Worm (Caenorhabditis elegans) whole organism, mixed stage, embryonic: ENCODE measurements around the gene rpn-6.2.
"Not testable (repeated sequence)": the region's sequence is repeated elsewhere in the genome, so short reads cannot be mapped to it uniquely, and the experiment has no call there.

Source experiments
- M03D4.4 ChIP-seq: sonication (generic microtip); optimal IDR thresholded peaks from 2 replicates; lab custom pipeline; 2017; ENCODE audit warnings: mild to moderate bottlenecking, missing genetic modification characterization, missing compliant biosample characterization
- bed-3 ChIP-seq: fragments of 200-800 bp; sonication (Bioruptor generic); optimal IDR thresholded peaks from 3 replicates; lab custom pipeline; 2018; ENCODE audit warnings: mild to moderate bottlenecking, missing genetic modification characterization, moderate library complexity, missing compliant biosample characterization
- blmp-1 ChIP-seq: fragments of 150-350 bp; optimal IDR thresholded peaks from 2 replicates; lab custom pipeline; 2014; ENCODE audit warnings: missing biosample characterization, missing genetic modification characterization
- ceh-43 ChIP-seq: fragments of 200-800 bp; sonication (Bioruptor generic); optimal IDR thresholded peaks from 2 replicates; lab custom pipeline; 2018; ENCODE audit warnings: mild to moderate bottlenecking, missing genetic modification characterization, moderate library complexity, missing compliant biosample characterization
- ceh-83 ChIP-seq: fragments of 200-800 bp; sonication (Bioruptor generic); optimal IDR thresholded peaks from 2 replicates; lab custom pipeline; 2018; ENCODE audit warnings: mild to moderate bottlenecking, missing genetic modification characterization, missing compliant biosample characterization
- ces-1 ChIP-seq: fragments of 150-350 bp; optimal IDR thresholded peaks from 2 replicates; lab custom pipeline; 2014; ENCODE audit warnings: missing biosample characterization, missing genetic modification reagents, missing genetic modification characterization
- elt-1 ChIP-seq: sonication (generic microtip); optimal IDR thresholded peaks from 2 replicates; lab custom pipeline; 2017; ENCODE audit warnings: missing genetic modification characterization, mild to moderate bottlenecking, missing compliant biosample characterization, antibody characterized with exemption, moderate library complexity, borderline replicate concordance; ENCODE audit not compliant: insufficient read depth
- elt-3 ChIP-seq: fragments of 150-350 bp; optimal IDR thresholded peaks from 2 replicates; lab custom pipeline; 2014; ENCODE audit warnings: missing biosample characterization, missing genetic modification characterization
- flh-1 ChIP-seq: fragments of 200-800 bp; sonication (Bioruptor generic); optimal IDR thresholded peaks from 2 replicates; lab custom pipeline; 2018; ENCODE audit warnings: mild to moderate bottlenecking, missing genetic modification characterization, moderate library complexity, missing compliant biosample characterization
- ham-2 ChIP-seq: fragments of 200-800 bp; sonication (Bioruptor generic); optimal IDR thresholded peaks from 2 replicates; lab custom pipeline; 2018; ENCODE audit warnings: mild to moderate bottlenecking, missing genetic modification characterization, missing compliant biosample characterization
- hlh-1 ChIP-seq: fragments of 150-350 bp; optimal IDR thresholded peaks from 2 replicates; lab custom pipeline; 2014; ENCODE audit warnings: missing biosample characterization, missing genetic modification reagents, missing genetic modification characterization
- lsy-2 ChIP-seq: fragments of 150-350 bp; optimal IDR thresholded peaks from 2 replicates; lab custom pipeline; 2014; ENCODE audit warnings: missing biosample characterization, missing genetic modification characterization
- mab-5 ChIP-seq: fragments of 150-350 bp; optimal IDR thresholded peaks from 2 replicates; lab custom pipeline; 2014; ENCODE audit warnings: missing biosample characterization, missing genetic modification characterization
- mep-1 ChIP-seq: fragments of 150-350 bp; optimal IDR thresholded peaks from 2 replicates; lab custom pipeline; 2017; ENCODE audit warnings: missing biosample characterization, missing genetic modification reagents, missing genetic modification characterization, inconsistent platforms
- mls-2 ChIP-seq: sonication (generic microtip); optimal IDR thresholded peaks from 2 replicates; lab custom pipeline; 2016; ENCODE audit warnings: mild to moderate bottlenecking, missing genetic modification characterization, moderate library complexity, missing compliant biosample characterization
- nhr-12 ChIP-seq: fragments of 150-350 bp; optimal IDR thresholded peaks from 2 replicates; lab custom pipeline; 2014; ENCODE audit warnings: missing biosample characterization, missing genetic modification characterization
- nhr-2 ChIP-seq: fragments of 150-350 bp; optimal IDR thresholded peaks from 2 replicates; lab custom pipeline; 2014; ENCODE audit warnings: missing biosample characterization, missing genetic modification characterization
- nhr-237 ChIP-seq: fragments of 150-350 bp; optimal IDR thresholded peaks from 2 replicates; lab custom pipeline; 2014; ENCODE audit warnings: missing biosample characterization, missing genetic modification characterization
- pha-4 ChIP-seq: fragments of 150-350 bp; optimal IDR thresholded peaks from 2 replicates; lab custom pipeline; 2018; ENCODE audit warnings: missing biosample characterization, missing genetic modification reagents, missing genetic modification characterization
- sem-2 ChIP-seq: fragments of 200-800 bp; sonication (Bioruptor generic); optimal IDR thresholded peaks from 2 replicates; lab custom pipeline; 2018; ENCODE audit warnings: mild to moderate bottlenecking, missing genetic modification characterization, missing compliant biosample characterization
- snpc-4 ChIP-seq: fragments of 150-350 bp; optimal IDR thresholded peaks from 2 replicates; lab custom pipeline; 2014; ENCODE audit warnings: missing biosample characterization, missing genetic modification characterization
- sptf-1 ChIP-seq: sonication (generic microtip); optimal IDR thresholded peaks from 2 replicates; lab custom pipeline; 2017; ENCODE audit warnings: mild to moderate bottlenecking, missing genetic modification characterization, moderate library complexity, missing compliant biosample characterization
- tbx-8 ChIP-seq: fragments of 200-800 bp; sonication (Bioruptor generic); optimal IDR thresholded peaks from 2 replicates; lab custom pipeline; 2018; ENCODE audit warnings: mild to moderate bottlenecking, missing genetic modification characterization, moderate library complexity, missing compliant biosample characterization
- unc-120 ChIP-seq: sonication (generic microtip); optimal IDR thresholded peaks from 2 replicates; lab custom pipeline; 2017; ENCODE audit warnings: missing genetic modification characterization, missing compliant biosample characterization; ENCODE audit not compliant: poor library complexity, severe bottlenecking
- unc-39 ChIP-seq: fragments of 150-350 bp; optimal IDR thresholded peaks from 2 replicates; lab custom pipeline; 2014; ENCODE audit warnings: missing biosample characterization, missing genetic modification characterization
- unc-62 ChIP-seq: fragments of 150-350 bp; optimal IDR thresholded peaks from 2 replicates; lab custom pipeline; 2014; ENCODE audit warnings: missing biosample characterization, missing genetic modification reagents, missing genetic modification characterization
- zip-8 ChIP-seq: fragments of 150-350 bp; optimal IDR thresholded peaks from 2 replicates; lab custom pipeline; 2014; ENCODE audit warnings: missing biosample characterization, missing genetic modification characterization

Gene rpn-6.2

ce11 chrIII:8996686-8997085 lies 5.1 kb downstream of the rpn-6.2 start, which contains the start of gene skat-1:
Gene skat-1 (minus strand): TSS chrIII:8996786.
- TF ChIP-seq lsy-2 (tag; lab: Kevin White, UChicago): no peak
- TF ChIP-seq flh-1 (GFP tag; lab: Kevin White, UChicago): no peak
- TF ChIP-seq hlh-1: no peak
- TF ChIP-seq blmp-1 (tag; lab: Kevin White, UChicago): no peak

ce11 chrIII:8989752-8990151 lies 12.0 kb downstream of the rpn-6.2 start, which contains the start of gene R08D7.7:
Gene R08D7.7 (plus strand): TSS chrIII:8990052.
- not testable (repeated sequence) for TF ChIP-seq ham-2 (GFP tag; lab: Kevin White, UChicago); sptf-1 (tag; lab: Kevin White, UChicago); elt-1 (tag; lab: Kevin White, UChicago)
- TF ChIP-seq, all 35 proteins: peak for 0; not testable (repeated sequence) for 35

- no peak for TF ChIP-seq M03D4.4 (tag; lab: Kevin White, UChicago)
- TF ChIP-seq unc-39: no peak
- no peak for TF ChIP-seq unc-120 (tag; lab: Kevin White, UChicago)
- no peak for TF ChIP-seq unc-62 (GFP tag; lab: Kevin White, UChicago)
- TF ChIP-seq zip-8 (tag; lab: Kevin White, UChicago): no peak
- no peak for TF ChIP-seq ham-2 (GFP tag; lab: Kevin White, UChicago)
- no peak for TF ChIP-seq ceh-43 (GFP tag; lab: Kevin White, UChicago)
- no peak for TF ChIP-seq lsy-2 (tag; lab: Kevin White, UChicago)
- TF ChIP-seq, all 35 proteins: peak for 0
These were observed 13.3 kb downstream of the rpn-6.2 start for ce11 chrIII:8988544-8988943.

ce11 chrIII:8988061-8988460 lies 13.7 kb downstream of the rpn-6.2 start:
- TF ChIP-seq ces-1 (GFP tag; lab: Kevin White, UChicago) (no peak), bed-3 (GFP tag; lab: Kevin White, UChicago) (no peak), ceh-83 (GFP tag; lab: Kevin White, UChicago) (no peak), flh-1 (GFP tag; lab: Kevin White, UChicago) (no peak), mls-2 (no peak), nhr-12 (tag; lab: Kevin White, UChicago) (no peak), elt-1 (tag; lab: Kevin White, UChicago) (no peak), ham-2 (GFP tag; lab: Kevin White, UChicago) (no peak), ceh-43 (GFP tag; lab: Kevin White, UChicago) (no peak), pha-4 (no peak), M03D4.4 (tag; lab: Kevin White, UChicago) (no peak), sptf-1 (tag; lab: Kevin White, UChicago) (no peak), snpc-4 (tag; lab: Kevin White, UChicago) (no peak)

ce11 chrIII:8986872-8987271 lies 14.9 kb downstream of the rpn-6.2 start:
- peak; percentile 90 for TF ChIP-seq elt-3 (tag; lab: Kevin White, UChicago)
- no peak for TF ChIP-seq nhr-2
- peak; percentile 5 for TF ChIP-seq hlh-1

- no peak for TF ChIP-seq lsy-2 (tag; lab: Kevin White, UChicago)
- TF ChIP-seq mls-2: no peak
- no peak for TF ChIP-seq nhr-237
- TF ChIP-seq unc-120 (tag; lab: Kevin White, UChicago): no peak
- no peak for TF ChIP-seq ces-1 (GFP tag; lab: Kevin White, UChicago)
- TF ChIP-seq mab-5 (tag; lab: Kevin White, UChicago): no peak
- no peak for TF ChIP-seq zip-8 (tag; lab: Kevin White, UChicago)
- no peak for TF ChIP-seq elt-3 (tag; lab: Kevin White, UChicago)
- TF ChIP-seq unc-62 (GFP tag; lab: Kevin White, UChicago): no peak
These were observed 15.8 kb downstream of the rpn-6.2 start for ce11 chrIII:8985965-8986364.

- TF ChIP-seq pha-4 (no peak), blmp-1 (tag; lab: Kevin White, UChicago) (no peak), elt-3 (tag; lab: Kevin White, UChicago) (no peak), tbx-8 (GFP tag; lab: Kevin White, UChicago) (no peak), mep-1 (tag; lab: Kevin White, UChicago) (no peak), mab-5 (tag; lab: Kevin White, UChicago) (no peak), ces-1 (GFP tag; lab: Kevin White, UChicago) (no peak), sem-2 (GFP tag; lab: Kevin White, UChicago) (no peak)
These were observed 16.3 kb downstream of the rpn-6.2 start for ce11 chrIII:8985461-8985860.
